Fruit fly (Drosophila melanogaster) whole organism, embryonic: ENCODE data around the gene CG4267.
A peak's percentile ranks its signal among the peaks of the same experiment; 100 is the strongest.

Experiments used
- Bdp1 ChIP-seq: fragments of 200-800 bp; sonication (Bioruptor generic); optimal IDR thresholded peaks from 3 replicates; lab custom pipeline; 2016; ENCODE audit warnings: missing biosample characterization, missing genetic modification characterization
- CG10147 ChIP-seq: fragments of 200-800 bp; sonication (Bioruptor generic); optimal IDR thresholded peaks from 2 replicates; lab custom pipeline; 2019; ENCODE audit warnings: missing biosample characterization, mild to moderate bottlenecking, missing genetic modification characterization, moderate library complexity
- CG1024 ChIP-seq: fragments of 200-800 bp; sonication (Bioruptor generic); IDR thresholded peaks from 2 replicates; pipeline ENCODE4 v1.3.6; 2022; ENCODE audit warnings: missing biosample characterization, missing genetic modification characterization
- CG12219 ChIP-seq: fragments of 200-800 bp; sonication (Bioruptor generic); optimal IDR thresholded peaks from 3 replicates; lab custom pipeline; 2018; ENCODE audit warnings: missing biosample characterization, mild to moderate bottlenecking, missing genetic modification characterization
- CG12769 ChIP-seq: fragments of 200-800 bp; sonication (Bioruptor generic); optimal IDR thresholded peaks from 2 replicates; lab custom pipeline; 2019; ENCODE audit warnings: missing biosample characterization, mild to moderate bottlenecking, missing genetic modification characterization, moderate library complexity
- CG13894 ChIP-seq: fragments of 200-800 bp; sonication (Bioruptor generic); optimal IDR thresholded peaks from 3 replicates; lab custom pipeline; 2018; ENCODE audit warnings: missing biosample characterization, mild to moderate bottlenecking, missing genetic modification characterization, moderate library complexity
- CG15269 ChIP-seq: fragments of 200-800 bp; sonication (Bioruptor generic); optimal IDR thresholded peaks from 2 replicates; lab custom pipeline; 2018; ENCODE audit warnings: missing biosample characterization, mild to moderate bottlenecking, missing genetic modification characterization, moderate library complexity
- CG1529 ChIP-seq: fragments of 200-800 bp; sonication (Bioruptor generic); optimal IDR thresholded peaks from 3 replicates; lab custom pipeline; 2018; ENCODE audit warnings: missing biosample characterization, missing genetic modification characterization
- CG15696 ChIP-seq: fragments of 200-800 bp; sonication (Bioruptor generic); optimal IDR thresholded peaks from 2 replicates; lab custom pipeline; 2019; ENCODE audit warnings: missing biosample characterization, mild to moderate bottlenecking, missing genetic modification characterization, moderate library complexity
- CG17361 ChIP-seq: fragments of 200-800 bp; sonication (Bioruptor generic); IDR thresholded peaks from 3 replicates; pipeline ENCODE4 v1.3.6; 2022; ENCODE audit warnings: missing biosample characterization, missing genetic modification characterization
- CG17612 ChIP-seq: fragments of 200-800 bp; sonication (Bioruptor generic); IDR thresholded peaks from 2 replicates; pipeline ENCODE4 v1.3.6; 2022; ENCODE audit warnings: missing biosample characterization, missing genetic modification characterization
- CG2875 ChIP-seq: fragments of 200-800 bp; sonication (Bioruptor generic); optimal IDR thresholded peaks from 2 replicates; lab custom pipeline; 2017; ENCODE audit warnings: missing biosample characterization, mild to moderate bottlenecking, missing genetic modification characterization, missing genetic modification reagents
- CG3407 ChIP-seq: fragments of 200-800 bp; sonication (Bioruptor generic); optimal IDR thresholded peaks from 2 replicates; lab custom pipeline; 2018; ENCODE audit warnings: missing biosample characterization, mild to moderate bottlenecking, missing genetic modification characterization
- CG3726 ChIP-seq: fragments of 200-800 bp; sonication (Bioruptor generic); IDR thresholded peaks from 3 replicates; pipeline ENCODE4, ENCODE4 v1.3.6; 2022; ENCODE audit warnings: missing biosample characterization, missing genetic modification characterization
- CG4282 ChIP-seq: fragments of 200-800 bp; sonication (Bioruptor generic); optimal IDR thresholded peaks from 2 replicates; lab custom pipeline; 2016; ENCODE audit warnings: missing biosample characterization, missing genetic modification characterization
- CG6254 ChIP-seq: fragments of 200-800 bp; sonication (Bioruptor generic); optimal IDR thresholded peaks from 3 replicates; lab custom pipeline; 2017; ENCODE audit warnings: mild to moderate bottlenecking, missing biosample characterization, missing genetic modification reagents, missing genetic modification characterization
- CG8924 ChIP-seq: fragments of 200-800 bp; optimal IDR thresholded peaks from 3 replicates; lab custom pipeline; 2019; ENCODE audit warnings: missing biosample characterization, mild to moderate bottlenecking, missing genetic modification characterization, moderate library complexity
- CkIIα-i1 ChIP-seq: fragments of 200-800 bp; sonication (Bioruptor generic); IDR thresholded peaks from 2 replicates; pipeline ENCODE4 v1.3.6; 2022; ENCODE audit warnings: missing biosample characterization, missing genetic modification characterization
- CrebB ChIP-seq: fragments of 200-800 bp; sonication (Bioruptor generic); optimal IDR thresholded peaks from 3 replicates; lab custom pipeline; 2018; ENCODE audit warnings: missing biosample characterization, mild to moderate bottlenecking, missing genetic modification characterization
- Dek ChIP-seq: fragments of 200-800 bp; sonication (Bioruptor generic); optimal IDR thresholded peaks from 3 replicates; lab custom pipeline; 2019; ENCODE audit warnings: missing biosample characterization, mild to moderate bottlenecking, missing genetic modification characterization, moderate library complexity
- Dip3 ChIP-seq: fragments of 200-800 bp; sonication (Bioruptor generic); optimal IDR thresholded peaks from 3 replicates; lab custom pipeline; 2016; ENCODE audit warnings: missing biosample characterization, missing genetic modification characterization
- Dll ChIP-seq: fragments of 200-800 bp; sonication (Bioruptor generic); IDR thresholded peaks from 4 replicates; pipeline ENCODE4 v1.3.6; 2022; ENCODE audit warnings: missing biosample characterization, missing genetic modification characterization; ENCODE audit not compliant: partially characterized antibody
- Dref ChIP-seq: fragments of 200-800 bp; sonication (Bioruptor generic); IDR thresholded peaks from 2 replicates; pipeline ENCODE4 v1.3.6; 2022; ENCODE audit warnings: missing biosample characterization, missing genetic modification characterization
- Hey ChIP-seq: fragments of 200-800 bp; sonication (Bioruptor generic); optimal IDR thresholded peaks from 3 replicates; lab custom pipeline; 2018; ENCODE audit warnings: missing biosample characterization, mild to moderate bottlenecking, missing genetic modification characterization
- HmgD ChIP-seq: fragments of 200-800 bp; sonication (Bioruptor generic); optimal IDR thresholded peaks from 3 replicates; lab custom pipeline; 2016; ENCODE audit warnings: missing biosample characterization, missing genetic modification characterization
- Opbp ChIP-seq: fragments of 200-800 bp; sonication (Bioruptor generic); IDR thresholded peaks from 3 replicates; pipeline ENCODE4 v1.3.6; 2022; ENCODE audit warnings: missing biosample characterization, missing genetic modification characterization; ENCODE audit not compliant: partially characterized antibody
- Scr ChIP-seq: fragments of 200-800 bp; sonication (Bioruptor generic); IDR thresholded peaks from 2 replicates; pipeline ENCODE4 v1.3.6; 2022; ENCODE audit warnings: missing biosample characterization, missing genetic modification characterization; ENCODE audit not compliant: partially characterized antibody
- Side ChIP-seq: fragments of 200-800 bp; sonication (Bioruptor generic); optimal IDR thresholded peaks from 2 replicates; lab custom pipeline; 2016; ENCODE audit warnings: missing biosample characterization, missing genetic modification characterization
- Sox100B ChIP-seq: fragments of 200-800 bp; sonication (Bioruptor generic); optimal IDR thresholded peaks from 3 replicates; lab custom pipeline; 2018; ENCODE audit warnings: missing biosample characterization, mild to moderate bottlenecking, missing genetic modification characterization
- Sox102F ChIP-seq: fragments of 200-800 bp; sonication (Bioruptor generic); optimal IDR thresholded peaks from 2 replicates; lab custom pipeline; 2018; ENCODE audit warnings: missing biosample characterization, mild to moderate bottlenecking, missing genetic modification characterization, moderate library complexity
- Stat92E ChIP-seq, 3 experiments: fragments of >200 bp in 2 of 3; fragments of 200-800 bp in 1 of 3; sonication (Bioruptor generic) in 1 of 3; optimal IDR thresholded peaks; 2 replicates each; lab custom pipeline; 2017 to 2019; ENCODE audit warnings: missing biosample characterization in 3 of 3, missing genetic modification characterization in 3 of 3, mild to moderate bottlenecking in 1 of 3, moderate library complexity in 1 of 3
- ac ChIP-seq: fragments of 200-800 bp; sonication (Bioruptor generic); optimal IDR thresholded peaks from 3 replicates; lab custom pipeline; 2017; ENCODE audit warnings: missing biosample characterization, mild to moderate bottlenecking, missing genetic modification characterization
- cad ChIP-seq: fragments of >200 bp; optimal IDR thresholded peaks from 2 replicates; lab custom pipeline; 2017; ENCODE audit warnings: missing biosample characterization, missing genetic modification characterization
- croc ChIP-seq: fragments of 200-800 bp; sonication (Bioruptor generic); conservative IDR thresholded peaks from 3 replicates; pipeline ENCODE4 v1.3.6; 2022; ENCODE audit warnings: missing biosample characterization, missing genetic modification characterization
- crol ChIP-seq: fragments of 200-800 bp; sonication (Bioruptor generic); IDR thresholded peaks from 2 replicates; pipeline ENCODE4 v1.3.6; 2022; ENCODE audit warnings: missing biosample characterization, missing genetic modification characterization
- eyg ChIP-seq: fragments of 200-800 bp; sonication (Bioruptor generic); optimal IDR thresholded peaks from 3 replicates; lab custom pipeline; 2016; ENCODE audit warnings: missing biosample characterization, missing genetic modification characterization
- kah ChIP-seq: fragments of 200-800 bp; sonication (Bioruptor generic); optimal IDR thresholded peaks from 2 replicates; lab custom pipeline; 2018; ENCODE audit warnings: missing biosample characterization, mild to moderate bottlenecking, missing genetic modification characterization
- kay ChIP-seq: fragments of 200-800 bp; sonication (Bioruptor generic); optimal IDR thresholded peaks from 2 replicates; lab custom pipeline; 2016; ENCODE audit warnings: missing biosample characterization, missing genetic modification characterization
- lov ChIP-seq, 2 experiments: fragments of 200-800 bp in 1 of 2; fragments of >200 bp in 1 of 2; sonication (Bioruptor generic) in 1 of 2; IDR thresholded peaks in 1 of 2; optimal IDR thresholded peaks in 1 of 2; 2 replicates in 1 of 2; 3 replicates in 1 of 2; pipeline versions ENCODE4 v1.3.6 to Lab custom; 2017 to 2022; ENCODE audit warnings: missing biosample characterization in 1 of 2, missing genetic modification characterization in 1 of 2
- mam ChIP-seq: fragments of 200-800 bp; sonication (Bioruptor generic); optimal IDR thresholded peaks from 3 replicates; lab custom pipeline; 2016; ENCODE audit warnings: missing biosample characterization, missing genetic modification characterization
- pfk ChIP-seq: fragments of 200-800 bp; sonication (Bioruptor generic); optimal IDR thresholded peaks from 2 replicates; lab custom pipeline; 2018; ENCODE audit warnings: missing biosample characterization, mild to moderate bottlenecking, missing genetic modification characterization, moderate library complexity
- psq ChIP-seq: fragments of 200-800 bp; sonication (Bioruptor generic); optimal IDR thresholded peaks from 2 replicates; lab custom pipeline; 2017; ENCODE audit warnings: missing biosample characterization, missing genetic modification characterization
- seq ChIP-seq: fragments of 200-800 bp; sonication (Bioruptor generic); IDR thresholded peaks from 2 replicates; pipeline ENCODE4 v1.3.6; 2022; ENCODE audit warnings: missing biosample characterization, missing genetic modification characterization
- sima ChIP-seq: fragments of 200-800 bp; sonication (Bioruptor generic); optimal IDR thresholded peaks from 2 replicates; lab custom pipeline; 2016; ENCODE audit warnings: missing biosample characterization, missing genetic modification characterization
- slou ChIP-seq: fragments of 200-800 bp; sonication (Bioruptor generic); optimal IDR thresholded peaks from 3 replicates; lab custom pipeline; 2016; ENCODE audit warnings: missing biosample characterization, missing genetic modification characterization
- usp ChIP-seq: fragments of >200 bp; optimal IDR thresholded peaks from 2 replicates; lab custom pipeline; 2017; ENCODE audit warnings: missing biosample characterization, missing genetic modification characterization
- wek ChIP-seq: fragments of 200-800 bp; sonication (Bioruptor generic); optimal IDR thresholded peaks from 3 replicates; lab custom pipeline; 2018; ENCODE audit warnings: missing biosample characterization, mild to moderate bottlenecking, missing genetic modification characterization, moderate library complexity
- zfh1 ChIP-seq: fragments of 200-800 bp; sonication (Bioruptor generic); IDR thresholded peaks from 3 replicates; pipeline ENCODE4 v1.3.6; 2022; ENCODE audit warnings: missing biosample characterization, missing genetic modification characterization

Gene CG4267

dm6 chr2L:2198613-2199432 lies 43.4 kb upstream of the CG4267 start (continued):
- TF ChIP-seq CG8924 (peak; percentile 87), CkIIα-i1 (no peak), crol (GFP tag; lab: Robert Waterston, UW) (no peak), CG13894 (peak; percentile 95), Sox100B (peak; percentile 86), eyg (GFP tag; lab: Kevin White, UChicago) (peak; percentile 80), HmgD (GFP tag; lab: Kevin White, UChicago) (peak; percentile 44), Dll (GFP tag; lab: Robert Waterston, UW) (no peak), Dip3 (GFP tag; lab: Kevin White, UChicago) (peak; percentile 89), kay (GFP tag; lab: Kevin White, UChicago) (peak; percentile 83), CG17361 (no peak), CG17612 (GFP tag; lab: Robert Waterston, UW) (no peak), croc (GFP tag; lab: Robert Waterston, UW) (peak; percentile 85), Dek (tag; lab: Kevin White, UChicago) (peak; percentile 71), Side (GFP tag; lab: Kevin White, UChicago) (peak; percentile 90), CG1024 (GFP tag; lab: Robert Waterston, UW) (no peak), seq (no peak), CG3407 (GFP tag; lab: Kevin White, UChicago) (peak; percentile 83), sima (GFP tag; lab: Kevin White, UChicago) (peak; percentile 28), Dref (GFP tag; lab: Robert Waterston, UW) (no peak), psq (GFP tag; lab: Kevin White, UChicago) (peak; percentile 66), lov (optimal IDR thresholded peaks at IDR 0.05; lab: Kevin White, UChicago) (no peak), lov (GFP tag; IDR thresholded peaks at IDR 0.05; lab: Robert Waterston, UW) (no peak), CG6254 (GFP tag; lab: Kevin White, UChicago) (peak; percentile 76), CG4282 (GFP tag; lab: Kevin White, UChicago) (peak; percentile 62), pfk (GFP tag; lab: Kevin White, UChicago) (peak; percentile 51), Bdp1 (GFP tag; lab: Kevin White, UChicago) (peak; percentile 71), Stat92E (GFP tag; optimal IDR thresholded peaks at IDR 0.05; lab: Kevin White, UChicago) (no peak), CG12219 (GFP tag; lab: Kevin White, UChicago) (peak; percentile 88), wek (GFP tag; lab: Kevin White, UChicago) (peak; percentile 32), CG10147 (peak; percentile 64), CG2875 (peak; percentile 83), CG1529 (GFP tag; lab: Kevin White, UChicago) (peak; percentile 85), Hey (tag; lab: Kevin White, UChicago) (peak; percentile 93), usp (GFP tag; lab: Kevin White, UChicago) (no peak), Scr (GFP tag; lab: Robert Waterston, UW) (no peak), mam (GFP tag; lab: Kevin White, UChicago) (peak; percentile 85), Sox102F (GFP tag; lab: Kevin White, UChicago) (peak; percentile 89), Opbp (GFP tag; lab: Robert Waterston, UW) (no peak), slou (GFP tag; lab: Kevin White, UChicago) (no peak), CG3726 (no peak), CG15696 (peak; percentile 25), CG12769 (tag; lab: Kevin White, UChicago) (peak; percentile 96), CG15269 (peak; percentile 82), cad (GFP tag; lab: Kevin White, UChicago) (no peak), kah (GFP tag; lab: Kevin White, UChicago) (peak; percentile 82), zfh1 (GFP tag; lab: Robert Waterston, UW) (no peak), CrebB (tag; lab: Kevin White, UChicago) (peak; percentile 78), ac (peak; percentile 51)
